Worm (Caenorhabditis elegans) whole organism, L4 larva: ENCODE data around the gene npp-3.
A peak's percentile ranks its signal among the peaks of the same experiment; 100 is the strongest.

ENCODE experiments used
- F37D6.2 ChIP-seq: sonication (generic microtip); optimal IDR thresholded peaks from 2 replicates; lab custom pipeline; 2016; ENCODE audit warnings: mild to moderate bottlenecking, missing genetic modification characterization, missing compliant biosample characterization
- F44E2.7 ChIP-seq: fragments of 200-800 bp; sonication (Bioruptor generic); IDR thresholded peaks from 2 replicates; pipeline ENCODE4 v2.1.2; 2022; ENCODE audit warnings: missing genetic modification characterization, missing compliant biosample characterization
- T26A8.4 ChIP-seq: fragments of 200-800 bp; sonication (Bioruptor generic); IDR thresholded peaks from 2 replicates; pipeline ENCODE4 v1.3.6; 2022; ENCODE audit warnings: missing genetic modification characterization, missing compliant biosample characterization
- Y75B8A.6 ChIP-seq: fragments of 200-800 bp; sonication (Bioruptor generic); IDR thresholded peaks from 2 replicates; pipeline ENCODE4 v1.3.6; 2022; ENCODE audit warnings: missing genetic modification reagents, missing genetic modification characterization, missing compliant biosample characterization
- aha-1 ChIP-seq: fragments of 150-350 bp; peaks from one replicate; lab custom pipeline; 2014; ENCODE audit warnings: missing biosample characterization, missing genetic modification characterization
- aly-2 ChIP-seq: sonication (generic microtip); optimal IDR thresholded peaks from 2 replicates; lab custom pipeline; 2018; ENCODE audit warnings: missing biosample characterization, missing genetic modification characterization
- ama-1 ChIP-seq: fragments of 150-350 bp; optimal IDR thresholded peaks from 2 replicates; lab custom pipeline; 2014; ENCODE audit warnings: inconsistent platforms, mixed read lengths
- attf-4 ChIP-seq: sonication (generic microtip); optimal IDR thresholded peaks from 3 replicates; lab custom pipeline; 2017; ENCODE audit warnings: missing biosample characterization, missing genetic modification characterization
- ceh-28 ChIP-seq: fragments of 150-350 bp; optimal IDR thresholded peaks from 2 replicates; lab custom pipeline; 2014; ENCODE audit warnings: missing biosample characterization, missing genetic modification reagents, missing genetic modification characterization
- ceh-32 ChIP-seq: sonication (generic microtip); optimal IDR thresholded peaks from 2 replicates; lab custom pipeline; 2016; ENCODE audit warnings: mild to moderate bottlenecking, missing genetic modification characterization, missing compliant biosample characterization; ENCODE audit not compliant: poor library complexity
- ceh-82 ChIP-seq: sonication (generic microtip); optimal IDR thresholded peaks from 2 replicates; lab custom pipeline; 2017; ENCODE audit warnings: missing biosample characterization, missing genetic modification characterization
- ctbp-1 ChIP-seq: fragments of 200-800 bp; sonication (Bioruptor generic); IDR thresholded peaks from 2 replicates; pipeline ENCODE4 v1.3.6; 2022; ENCODE audit warnings: missing genetic modification reagents, missing genetic modification characterization, missing compliant biosample characterization
- daf-16 ChIP-seq, 3 experiments: sonication (generic microtip); optimal IDR thresholded peaks; 2 replicates each; lab custom pipeline; 2016 to 2017; ENCODE audit warnings: missing genetic modification characterization in 3 of 3, missing genetic modification reagents in 3 of 3, mild to moderate bottlenecking in 2 of 3, missing compliant biosample characterization in 2 of 3, missing biosample characterization in 1 of 3, moderate library complexity in 1 of 3
- daf-19 ChIP-seq: fragments of 200-800 bp; sonication (Bioruptor generic); conservative IDR thresholded peaks from 2 replicates; pipeline ENCODE4 v1.3.6; 2022; ENCODE audit warnings: missing genetic modification characterization, missing compliant biosample characterization
- dmd-6 ChIP-seq: fragments of 200-800 bp; sonication (Bioruptor generic); IDR thresholded peaks from 2 replicates; pipeline ENCODE4 v1.3.6; 2022; ENCODE audit warnings: missing genetic modification reagents, missing genetic modification characterization, missing compliant biosample characterization
- dmd-8 ChIP-seq: fragments of 200-800 bp; sonication (Bioruptor generic); IDR thresholded peaks from 2 replicates; pipeline ENCODE4 v1.3.6; 2022; ENCODE audit warnings: missing genetic modification characterization, missing compliant biosample characterization
- dmd-9 ChIP-seq: fragments of 200-800 bp; sonication (Bioruptor generic); IDR thresholded peaks from 2 replicates; pipeline ENCODE4 v1.3.6; 2022; ENCODE audit warnings: missing genetic modification reagents, missing genetic modification characterization, missing compliant biosample characterization
- egl-27 ChIP-seq: sonication (generic microtip); optimal IDR thresholded peaks from 3 replicates; lab custom pipeline; 2017; ENCODE audit warnings: missing biosample characterization, missing genetic modification reagents, missing genetic modification characterization
- egl-43 ChIP-seq: fragments of 200-800 bp; sonication (Bioruptor generic); IDR thresholded peaks from 2 replicates; pipeline ENCODE4 v1.3.6; 2022; ENCODE audit warnings: missing genetic modification reagents, missing genetic modification characterization, missing compliant biosample characterization
- hlh-30 ChIP-seq: sonication (generic microtip); optimal IDR thresholded peaks from 2 replicates; lab custom pipeline; 2017; ENCODE audit warnings: antibody characterized with exemption, mild to moderate bottlenecking, missing genetic modification characterization, missing compliant biosample characterization; ENCODE audit not compliant: insufficient read depth
- jun-1 ChIP-seq: fragments of 150-350 bp; optimal IDR thresholded peaks from 2 replicates; lab custom pipeline; 2014; ENCODE audit warnings: missing biosample characterization, missing genetic modification reagents, missing genetic modification characterization
- lim-7 ChIP-seq: fragments of 200-800 bp; sonication (Bioruptor generic); IDR thresholded peaks from 2 replicates; pipeline ENCODE4 v1.3.6; 2022; ENCODE audit warnings: missing genetic modification characterization, missing compliant biosample characterization
- lin-15B ChIP-seq: fragments of 150-350 bp; sonication (generic microtip); optimal IDR thresholded peaks from 3 replicates; lab custom pipeline; 2014; ENCODE audit warnings: missing biosample characterization, missing genetic modification characterization
- lir-3 ChIP-seq: sonication (generic microtip); optimal IDR thresholded peaks from 2 replicates; lab custom pipeline; 2016; ENCODE audit warnings: mild to moderate bottlenecking, missing genetic modification characterization, missing compliant biosample characterization
- lsy-2 ChIP-seq, 2 experiments: fragments of 150-350 bp in 1 of 2; sonication (generic microtip) in 1 of 2; optimal IDR thresholded peaks; 2 replicates each; lab custom pipeline; 2014 to 2017; ENCODE audit warnings: missing biosample characterization in 2 of 2, missing genetic modification characterization in 2 of 2
- madf-5 ChIP-seq, 2 experiments: fragments of 200-800 bp; sonication (Bioruptor generic); IDR thresholded peaks; 2 replicates each; pipeline ENCODE4 v1.3.6; 2022; ENCODE audit warnings: missing compliant biosample characterization in 2 of 2, missing genetic modification characterization in 2 of 2
- madf-9 ChIP-seq: fragments of 200-800 bp; sonication (Bioruptor generic); conservative IDR thresholded peaks from 2 replicates; pipeline ENCODE4 v1.3.6; 2022; ENCODE audit warnings: missing genetic modification reagents, missing genetic modification characterization, missing compliant biosample characterization
- mdt-29 ChIP-seq: fragments of 200-800 bp; sonication (Bioruptor generic); IDR thresholded peaks from 2 replicates; pipeline ENCODE4 v1.3.6; 2022; ENCODE audit warnings: missing genetic modification reagents, missing genetic modification characterization, missing compliant biosample characterization
- nhr-10 ChIP-seq: fragments of 150-350 bp; optimal IDR thresholded peaks from 2 replicates; lab custom pipeline; 2014; ENCODE audit warnings: missing biosample characterization, missing genetic modification characterization
- nhr-111 ChIP-seq: fragments of 200-800 bp; sonication (Bioruptor generic); optimal IDR thresholded peaks from 2 replicates; lab custom pipeline; 2018; ENCODE audit warnings: mild to moderate bottlenecking, missing genetic modification characterization, missing compliant biosample characterization
- nhr-41 ChIP-seq: fragments of 200-800 bp; sonication (Bioruptor generic); IDR thresholded peaks from 2 replicates; pipeline ENCODE4 v1.3.6; 2022; ENCODE audit warnings: missing genetic modification reagents, missing genetic modification characterization, missing compliant biosample characterization
- nhr-48 ChIP-seq: sonication (generic microtip); optimal IDR thresholded peaks from 2 replicates; lab custom pipeline; 2016; ENCODE audit warnings: mild to moderate bottlenecking, missing genetic modification characterization, missing compliant biosample characterization
- nhr-6 ChIP-seq: fragments of 150-350 bp; optimal IDR thresholded peaks from 2 replicates; lab custom pipeline; 2014; ENCODE audit warnings: missing biosample characterization, missing genetic modification characterization
- pha-4 ChIP-seq, 2 experiments: fragments of 150-350 bp in 1 of 2; fragments of 200-800 bp in 1 of 2; sonication (Bioruptor generic) in 1 of 2; IDR thresholded peaks in 1 of 2; optimal IDR thresholded peaks in 1 of 2; 2 replicates each; pipeline versions ENCODE4 v1.3.6 to Lab custom; 2014 to 2022; ENCODE audit warnings: missing genetic modification characterization in 2 of 2, missing genetic modification reagents in 2 of 2, missing biosample characterization in 1 of 2, missing compliant biosample characterization in 1 of 2
- rbr-2 ChIP-seq: sonication (generic microtip); optimal IDR thresholded peaks from 2 replicates; lab custom pipeline; 2016; ENCODE audit warnings: missing genotype, missing genetic modification characterization, missing compliant biosample characterization
- skn-1 ChIP-seq: fragments of 150-350 bp; optimal IDR thresholded peaks from 2 replicates; lab custom pipeline; 2014; ENCODE audit warnings: missing biosample characterization, missing genetic modification characterization
- snpc-1.2 ChIP-seq: fragments of 200-800 bp; sonication (Bioruptor generic); IDR thresholded peaks from 2 replicates; pipeline ENCODE4 v1.3.6; 2022; ENCODE audit warnings: missing genetic modification reagents, missing genetic modification characterization, missing compliant biosample characterization
- spr-1 ChIP-seq: sonication (generic microtip); optimal IDR thresholded peaks from 2 replicates; lab custom pipeline; 2016; ENCODE audit warnings: mild to moderate bottlenecking, missing genetic modification characterization, missing compliant biosample characterization
- tra-1 ChIP-seq: fragments of 200-800 bp; sonication (Bioruptor generic); IDR thresholded peaks from 2 replicates; pipeline ENCODE4 v1.3.6; 2022; ENCODE audit warnings: missing genetic modification reagents, missing genetic modification characterization, missing compliant biosample characterization
- unc-130 ChIP-seq: sonication (generic microtip); optimal IDR thresholded peaks from 2 replicates; lab custom pipeline; 2016; ENCODE audit warnings: missing genetic modification reagents, missing genetic modification characterization, missing compliant biosample characterization
- unc-62 ChIP-seq, 3 experiments: fragments of 150-350 bp in 1 of 3; sonication (generic microtip); optimal IDR thresholded peaks in 2 of 3; peaks in 1 of 3; 1 replicate in 1 of 3; 2 replicates in 2 of 3; lab custom pipeline; 2014 to 2017; ENCODE audit warnings: missing biosample characterization in 3 of 3, missing genetic modification characterization in 3 of 3, missing genetic modification reagents in 3 of 3, missing genotype in 1 of 3

npp-3 gene

DNA sequence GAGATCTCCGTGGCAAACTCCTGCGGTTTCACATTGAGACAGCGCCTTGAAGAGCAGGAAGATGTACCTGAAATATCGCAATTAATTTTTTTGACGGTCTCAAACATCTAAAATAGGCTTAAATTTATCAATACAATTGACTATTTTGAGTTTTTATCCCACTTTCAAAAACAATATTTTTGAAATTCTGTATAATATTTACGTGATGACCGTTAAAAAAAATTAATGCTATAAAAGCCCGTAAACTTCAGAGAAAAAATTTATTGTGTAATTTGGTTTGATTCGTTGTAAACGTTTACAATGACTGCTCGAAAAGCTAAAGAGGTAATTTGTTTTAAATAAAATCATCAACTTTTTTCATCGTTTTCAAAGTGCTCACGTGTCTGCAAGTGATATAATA, 39.7 kb upstream of the npp-3 start, which contains the start of gene ZK930.7:
Gene ZK930.7 (plus strand): TSS at position 301 of the 400 bp plus-strand sequence.
- no peak for TF ChIP-seq pha-4 (GFP tag; IDR thresholded peaks at IDR 0.05; lab: Robert Waterston, UW)
- TF ChIP-seq pha-4 (tag; optimal IDR thresholded peaks at IDR 0.05; lab: Kevin White, UChicago) = no peak
- peak; percentile 42 for TF ChIP-seq aha-1 (tag; lab: Kevin White, UChicago)

- TF ChIP-seq ceh-28 (tag; lab: Kevin White, UChicago) = no peak
- TF ChIP-seq ama-1 (lab: Kevin White, UChicago) = no peak
- no peak for TF ChIP-seq aly-2
Observed at ce11 chrII:11910569-11910968, 36.0 kb upstream of the npp-3 start.

DNA sequence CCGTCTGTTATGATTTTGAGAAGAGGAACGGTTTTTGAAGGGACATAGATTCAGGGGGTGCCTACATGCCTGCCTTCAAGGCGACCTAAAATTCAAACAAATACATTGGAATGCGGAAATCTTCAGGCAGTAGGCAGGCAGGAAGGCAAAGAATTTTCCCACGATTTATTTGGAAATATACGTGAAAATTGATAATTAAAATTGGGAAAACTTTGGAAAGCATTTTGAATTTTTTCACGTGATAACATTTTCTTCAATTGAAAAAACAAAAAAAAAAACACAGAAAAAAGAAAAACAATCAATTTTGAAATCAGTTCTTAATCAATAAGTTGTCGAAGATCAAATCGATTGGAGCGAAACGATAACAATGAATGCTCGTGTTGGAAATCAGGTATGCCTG, 31.6 kb upstream of the npp-3 start, which contains the start of gene ZK930.4:
Gene ZK930.4 (plus strand): TSS at position 301 of the 400 bp plus-strand sequence.
- TF ChIP-seq aly-2 (no peak), ceh-82 (tag; lab: Kevin White, UChicago) (no peak), F44E2.7 (GFP tag; lab: Robert Waterston, UW) (no peak), jun-1 (tag; lab: Kevin White, UChicago) (no peak), ceh-32 (tag; lab: Kevin White, UChicago) (no peak), daf-16 (GFP tag; optimal IDR thresholded peaks at IDR 0.05; lab: Kevin White, UChicago) (no peak), daf-16 (tag; optimal IDR thresholded peaks at IDR 0.05; lab: Kevin White, UChicago) (no peak), nhr-41 (GFP tag; lab: Robert Waterston, UW) (no peak), mdt-29 (no peak), nhr-10 (tag; lab: Kevin White, UChicago) (no peak), T26A8.4 (no peak)

- TF ChIP-seq attf-4 (tag; lab: Kevin White, UChicago) = no peak
- TF ChIP-seq egl-27 (tag; lab: Kevin White, UChicago) = no peak
- TF ChIP-seq egl-43 (GFP tag; lab: Robert Waterston, UW) = no peak
- no peak for TF ChIP-seq ctbp-1
- peak in 1 of 2 experiments; percentile 59 for TF ChIP-seq unc-62 (GFP tag; optimal IDR thresholded peaks at IDR 0.05 in 1 of 2; lab: Kevin White, UChicago)
- TF ChIP-seq unc-62 (tag; optimal IDR thresholded peaks at IDR 0.05; lab: Kevin White, UChicago) = no peak
- no peak for TF ChIP-seq hlh-30
- TF ChIP-seq madf-9 (GFP tag; lab: Robert Waterston, UW) = no peak
- TF ChIP-seq unc-130 (GFP tag; lab: Kevin White, UChicago) = no peak
- no peak for TF ChIP-seq aha-1 (tag; lab: Kevin White, UChicago)
- TF ChIP-seq, all 104 proteins: peak for 1
Observed at ce11 chrII:11905023-11905422, 30.4 kb upstream of the npp-3 start.

- TF ChIP-seq lim-7 (GFP tag; lab: Robert Waterston, UW) (no peak), dmd-6 (GFP tag; lab: Robert Waterston, UW) (no peak), lir-3 (no peak), Y75B8A.6 (GFP tag; lab: Robert Waterston, UW) (no peak), ctbp-1 (no peak), lsy-2 (tag; optimal IDR thresholded peaks at IDR 0.05; lab: Kevin White, UChicago) (no peak), dmd-8 (GFP tag; lab: Robert Waterston, UW) (no peak), snpc-1.2 (GFP tag; lab: Robert Waterston, UW) (no peak), tra-1 (no peak)
Observed at ce11 chrII:11902203-11902602, 27.6 kb upstream of the npp-3 start.

DNA sequence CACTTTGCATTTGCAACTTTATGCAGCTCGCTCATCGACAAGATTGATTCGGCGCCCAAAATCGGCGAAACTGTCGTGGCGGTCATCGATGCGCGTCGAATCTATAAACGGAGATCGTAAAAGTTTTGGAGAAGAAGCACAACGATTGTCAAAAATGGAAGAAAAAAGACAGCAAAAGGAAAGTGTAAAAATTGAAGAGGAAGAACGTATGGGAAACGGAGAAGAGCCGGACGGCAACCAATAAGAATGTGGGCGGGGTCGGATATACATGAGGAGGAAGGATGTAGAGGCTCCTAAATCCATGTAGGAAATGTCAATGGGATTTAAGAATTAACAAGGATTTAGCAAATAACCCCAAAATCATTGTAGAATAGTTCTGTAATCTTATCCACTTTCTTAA, 26.5 kb upstream of the npp-3 start, which contains the start of gene vab-23:
Gene vab-23 (minus strand): TSS at position 101 of the 400 bp plus-strand sequence.
- TF ChIP-seq rbr-2 (tag; lab: Kevin White, UChicago) = no peak
- TF ChIP-seq aly-2 = no peak
- TF ChIP-seq lim-7 (GFP tag; lab: Robert Waterston, UW) = no peak
- TF ChIP-seq nhr-6 (tag; lab: Kevin White, UChicago) = no peak
- TF ChIP-seq lin-15B = no peak
- TF ChIP-seq skn-1 = no peak
- TF ChIP-seq madf-5 (GFP tag; IDR thresholded peaks at IDR 0.05; lab: Robert Waterston, UW) = no peak
- no peak for TF ChIP-seq F37D6.2 (tag; lab: Kevin White, UChicago)
- TF ChIP-seq spr-1 (tag; lab: Kevin White, UChicago) = no peak
- no peak for TF ChIP-seq daf-19 (GFP tag; lab: Robert Waterston, UW)
- TF ChIP-seq ctbp-1 = no peak
- TF ChIP-seq nhr-48 (tag; lab: Kevin White, UChicago) = no peak
- TF ChIP-seq ceh-28 (tag; lab: Kevin White, UChicago) = no peak
- no peak for TF ChIP-seq egl-27 (tag; lab: Kevin White, UChicago)
- no peak for TF ChIP-seq ama-1 (lab: Kevin White, UChicago)
- no peak for TF ChIP-seq nhr-111 (GFP tag; lab: Kevin White, UChicago)
- no peak for TF ChIP-seq ceh-32 (tag; lab: Kevin White, UChicago)
- no peak for TF ChIP-seq dmd-9 (GFP tag; lab: Robert Waterston, UW)
- no peak for TF ChIP-seq mdt-29
- TF ChIP-seq unc-130 (GFP tag; lab: Kevin White, UChicago) = no peak
